Fruit fly (Drosophila melanogaster): ENCODE measurements around the gene Srpk79D.

The Srpk79D gene

DNA sequence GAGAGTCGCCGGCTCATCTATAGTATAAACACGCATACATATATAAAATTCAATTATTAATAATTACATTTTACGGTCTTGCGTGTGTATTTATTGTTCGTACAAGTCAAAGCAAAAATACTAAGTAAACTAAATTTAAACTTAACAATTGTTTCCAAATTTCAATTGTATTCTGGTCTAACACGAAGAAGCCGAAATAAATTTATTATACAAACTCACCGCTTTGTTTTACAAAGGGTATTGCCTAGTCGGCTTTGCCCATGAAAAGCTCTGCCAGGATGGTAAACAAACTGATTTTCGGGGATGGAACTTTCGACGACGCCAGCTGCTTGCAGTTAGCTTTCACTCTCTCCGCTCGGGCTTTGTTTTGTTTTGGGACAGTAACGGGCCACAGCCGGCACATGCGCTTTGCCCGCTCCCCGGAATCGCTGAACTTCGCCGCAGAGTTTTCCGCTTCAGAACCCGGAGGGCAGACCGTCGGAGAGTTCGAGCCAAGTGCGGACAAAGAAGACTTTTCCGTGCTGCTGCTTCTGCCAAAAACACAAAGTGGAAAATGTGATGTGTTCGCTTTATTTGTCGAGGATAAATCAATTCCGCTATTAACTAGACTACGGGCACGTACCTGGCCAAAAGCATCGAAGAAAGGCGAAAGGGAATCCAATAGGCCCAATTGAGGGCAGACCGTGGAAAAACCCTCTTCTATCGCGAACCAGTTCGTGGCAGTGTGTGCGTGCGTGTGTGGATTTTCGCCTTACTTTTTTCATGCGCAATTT is at the start of gene Srpk79D:
Gene Srpk79D, plus strand, starts transcription at position 457 of the 773 bp plus-strand sequence.
- TF ChIP-seq CG10631 (GFP tag; optimal IDR thresholded peaks at IDR 0.05) (no peak), lz (GFP tag; optimal IDR thresholded peaks at IDR 0.05) (no peak), Sox14 (GFP tag; optimal IDR thresholded peaks at IDR 0.05) (no peak), CG8632 (GFP tag; optimal IDR thresholded peaks at IDR 0.05) (no peak), acj6 (GFP tag; optimal IDR thresholded peaks at IDR 0.05) (no peak), OdsH (GFP tag; optimal IDR thresholded peaks at IDR 0.05) (no peak), Hr38 (GFP tag; optimal IDR thresholded peaks at IDR 0.05) (no peak), Hr39 (GFP tag; optimal IDR thresholded peaks at IDR 0.05) (peak; percentile 19), CG8119 (GFP tag; IDR thresholded peaks at IDR 0.05) (no peak), CG6854 (GFP tag; optimal IDR thresholded peaks at IDR 0.05) (no peak), Met (GFP tag; optimal IDR thresholded peaks at IDR 0.05) (peak; percentile 7), Eip78C (GFP tag) (peak; percentile 56), CG6792 (GFP tag; optimal IDR thresholded peaks at IDR 0.05) (no peak), CG15336 (GFP tag; IDR thresholded peaks at IDR 0.05) (no peak), Gug (GFP tag; IDR thresholded peaks at IDR 0.05) (no peak), Lpt (GFP tag; optimal IDR thresholded peaks at IDR 0.05) (no peak), Smox (GFP tag; optimal IDR thresholded peaks at IDR 0.05) (peak; percentile 4), vri (GFP tag; optimal IDR thresholded peaks at IDR 0.05) (no peak), net (GFP tag; optimal IDR thresholded peaks at IDR 0.05) (no peak), CG31627 (GFP tag; optimal IDR thresholded peaks at IDR 0.05) (peak; percentile 1), esn (GFP tag; optimal IDR thresholded peaks at IDR 0.05) (peak; percentile 4), CG6276 (GFP tag; optimal IDR thresholded peaks at IDR 0.05) (no peak), CG11294 (GFP tag; IDR thresholded peaks at IDR 0.05) (no peak)

DNA sequence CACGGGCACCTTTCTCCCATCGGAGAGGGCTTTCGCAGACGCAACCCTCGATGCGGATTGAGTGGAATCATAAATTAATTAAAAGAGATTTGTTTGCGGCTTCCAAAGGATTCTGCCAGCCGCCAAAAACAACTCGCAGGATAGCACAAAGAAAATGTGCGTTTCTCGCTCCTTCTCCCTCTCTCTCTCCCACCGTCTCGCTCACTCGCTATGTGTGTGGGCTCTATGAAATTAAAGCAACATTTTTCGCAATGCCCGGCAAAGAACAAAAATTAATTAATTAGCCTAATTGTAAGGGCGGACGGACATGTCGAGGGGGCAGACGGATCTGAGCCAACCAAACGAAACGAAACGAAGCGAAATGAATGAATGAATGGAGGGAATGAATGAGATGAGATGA is 36.1 kb upstream of the Srpk79D start:
- TF ChIP-seq CG6854 (GFP tag; optimal IDR thresholded peaks at IDR 0.05) (no peak), svp (GFP tag) (peak; percentile 3), topi (GFP tag; optimal IDR thresholded peaks at IDR 0.05) (no peak)

DNA sequence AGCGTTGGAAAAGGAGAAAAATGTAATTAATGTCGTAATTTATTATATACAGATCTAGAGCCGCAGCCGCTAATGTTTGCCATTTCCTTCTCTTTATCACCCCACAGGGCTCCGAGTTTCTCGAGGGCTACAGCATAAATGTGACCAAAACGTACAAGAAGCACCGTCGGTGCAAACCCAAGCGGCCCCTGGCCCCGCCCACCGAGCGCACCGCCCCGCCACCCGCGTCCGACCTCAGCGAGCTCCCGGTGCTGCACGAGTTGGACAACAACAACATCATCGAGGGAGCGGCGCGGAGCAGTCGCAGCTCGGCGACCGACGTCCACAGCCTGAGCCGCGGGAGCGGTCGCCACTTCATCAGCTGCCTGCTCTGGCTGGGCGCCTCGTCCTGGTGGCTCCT is 31.5 kb upstream of the Srpk79D start:
- no peak for TF ChIP-seq pdm3 (GFP tag; optimal IDR thresholded peaks at IDR 0.05)
- no peak for TF ChIP-seq OdsH (GFP tag; optimal IDR thresholded peaks at IDR 0.05)
- TF ChIP-seq salr (GFP tag; optimal IDR thresholded peaks at IDR 0.05) = no peak
- TF ChIP-seq Sox102F (GFP tag; optimal IDR thresholded peaks at IDR 0.05) = no peak
- TF ChIP-seq CG16779 (tag; optimal IDR thresholded peaks at IDR 0.05) = no peak
- TF ChIP-seq CG7368 (GFP tag; optimal IDR thresholded peaks at IDR 0.05) = no peak
- no peak for TF ChIP-seq CG3032 (tag; optimal IDR thresholded peaks at IDR 0.05)
- TF ChIP-seq CG6792 (GFP tag; optimal IDR thresholded peaks at IDR 0.05) = no peak
- no peak for TF ChIP-seq CG32006 (GFP tag; optimal IDR thresholded peaks at IDR 0.05)
- no peak for TF ChIP-seq cyc (GFP tag; optimal IDR thresholded peaks at IDR 0.05)
- TF ChIP-seq Hr38 (GFP tag; optimal IDR thresholded peaks at IDR 0.05) = no peak
- no peak for TF ChIP-seq fd59A (GFP tag; optimal IDR thresholded peaks at IDR 0.05)
- TF ChIP-seq Eip93F (GFP tag; optimal IDR thresholded peaks at IDR 0.05) = no peak
- no peak for TF ChIP-seq Smox (GFP tag; optimal IDR thresholded peaks at IDR 0.05)
- TF ChIP-seq Blimp-1 (GFP tag; optimal IDR thresholded peaks at IDR 0.05) = no peak
- no peak for TF ChIP-seq CG15336 (GFP tag; IDR thresholded peaks at IDR 0.05)

DNA sequence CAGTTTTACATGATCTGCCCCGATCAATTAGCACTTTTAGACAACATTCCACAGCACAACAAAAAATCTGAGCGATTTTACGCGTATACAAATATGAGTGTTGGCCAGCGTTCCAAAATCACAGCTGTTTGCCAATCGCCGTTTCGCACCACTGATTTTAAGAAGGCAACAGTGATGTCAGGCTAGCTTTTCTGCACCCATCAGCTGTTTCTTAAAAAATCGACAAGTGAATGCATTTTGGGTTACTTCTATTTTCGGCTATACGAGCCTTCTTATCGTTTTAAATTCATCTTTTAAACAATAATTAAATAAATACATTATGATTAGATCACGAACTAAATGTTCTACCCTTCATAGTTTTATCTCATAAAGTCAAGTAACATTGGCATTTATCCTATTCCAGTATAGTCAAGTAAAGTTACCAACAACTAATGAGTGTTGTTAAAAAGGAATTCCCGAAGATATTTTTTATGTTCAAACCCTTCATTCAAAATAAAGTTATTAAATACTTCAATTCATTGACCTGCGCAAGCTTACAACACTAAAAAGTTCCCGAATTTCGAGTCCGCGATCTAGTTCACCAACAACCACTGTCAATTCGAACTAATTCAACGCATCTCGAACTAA is 10.9 kb upstream of the Srpk79D start, which contains the start of the genes Rich and Ddx1:
Gene Rich, minus strand, starts transcription at position 125 of the 627 bp plus-strand sequence.
Gene Ddx1, plus strand, starts transcription at position 573 of the 627 bp plus-strand sequence.
- no peak for TF ChIP-seq spab (GFP tag; optimal IDR thresholded peaks at IDR 0.05)
- TF ChIP-seq fd59A (GFP tag; optimal IDR thresholded peaks at IDR 0.05) = peak; percentile 19
- TF ChIP-seq CG1621 (tag; optimal IDR thresholded peaks at IDR 0.05) = no peak
- TF ChIP-seq dsx (GFP tag; optimal IDR thresholded peaks at IDR 0.05; ENCODE audit: poor library complexity, severe bottlenecking) = no peak
- peak; percentile 57 for TF ChIP-seq achi (GFP tag; optimal IDR thresholded peaks at IDR 0.05)
- no peak for TF ChIP-seq CG10631 (GFP tag; optimal IDR thresholded peaks at IDR 0.05)
- TF ChIP-seq Met (GFP tag; optimal IDR thresholded peaks at IDR 0.05) = peak; percentile 58
- peak; percentile 56 for TF ChIP-seq cyc (GFP tag; optimal IDR thresholded peaks at IDR 0.05)
- no peak for TF ChIP-seq CG11294 (GFP tag; IDR thresholded peaks at IDR 0.05)
- TF ChIP-seq Sox14 (GFP tag; optimal IDR thresholded peaks at IDR 0.05) = peak; percentile 41
- TF ChIP-seq pdm3 (GFP tag; optimal IDR thresholded peaks at IDR 0.05) = peak; percentile 62
- TF ChIP-seq Ets96B (tag; optimal IDR thresholded peaks at IDR 0.05) = peak; percentile 30
- TF ChIP-seq salr (GFP tag; optimal IDR thresholded peaks at IDR 0.05) = no peak
- TF ChIP-seq vri (GFP tag; optimal IDR thresholded peaks at IDR 0.05) = no peak
- TF ChIP-seq ss (GFP tag; optimal IDR thresholded peaks at IDR 0.05) = peak in 1 of 2 experiments; percentile 41
- peak; percentile 11 for TF ChIP-seq CG34406 (GFP tag; optimal IDR thresholded peaks at IDR 0.05)
- no peak for TF ChIP-seq CG6163 (GFP tag; IDR thresholded peaks at IDR 0.05)
- no peak for TF ChIP-seq CG4318 (GFP tag; optimal IDR thresholded peaks at IDR 0.05)
